Fruit fly (Drosophila melanogaster): ENCODE results near the gene CG7296.

The CG7296 gene

dm6 chr2L:10697992-10698391, 11.1 kb upstream of the CG7296 start, which contains the start of gene CG7300:
Gene CG7300, minus strand, starts transcription at chr2L:10698043.
- no peak for TF ChIP-seq usp (GFP tag; optimal IDR thresholded peaks at IDR 0.05)
- TF ChIP-seq h (GFP tag; optimal IDR thresholded peaks at IDR 0.05), result peak; percentile 13
- peak; percentile 8 for TF ChIP-seq sv (GFP tag; optimal IDR thresholded peaks at IDR 0.05)
- TF ChIP-seq Dif (GFP tag; optimal IDR thresholded peaks at IDR 0.05; ENCODE audit: partially characterized antibody), result no peak

- TF ChIP-seq pan (optimal IDR thresholded peaks at IDR 0.05) (no peak), sv (GFP tag; optimal IDR thresholded peaks at IDR 0.05) (no peak), Hr83 (GFP tag; optimal IDR thresholded peaks at IDR 0.05; ENCODE audit: poor library complexity, severe bottlenecking) (no peak), fru (GFP tag; optimal IDR thresholded peaks at IDR 0.05) (no peak), N (GFP tag; optimal IDR thresholded peaks at IDR 0.05) (no peak), Abd-B (GFP tag; optimal IDR thresholded peaks at IDR 0.05) (no peak)
Measured at dm6 chr2L:10694053-10694618, 7.3 kb upstream of the CG7296 start, which contains the start of gene CG17108. Gene CG17108, minus strand, starts transcription at chr2L:10694103.

dm6 chr2L:10693018-10693417, 6.2 kb upstream of the CG7296 start:
- TF ChIP-seq Dfd (GFP tag; optimal IDR thresholded peaks at IDR 0.05), result peak; percentile 56
- TF ChIP-seq Abd-B (GFP tag; optimal IDR thresholded peaks at IDR 0.05), result no peak

dm6 chr2L:10689221-10690034, 2.6 kb upstream of the CG7296 start, which contains the start of gene CG7294:
Gene CG7294, minus strand, starts transcription at chr2L:10689271.
- TF ChIP-seq Rel (GFP tag; optimal IDR thresholded peaks at IDR 0.05) (no peak), Rel (tag; optimal IDR thresholded peaks at IDR 0.05) (peak; percentile 84), brk (GFP tag; optimal IDR thresholded peaks at IDR 0.05) (no peak)

- no peak for TF ChIP-seq foxo (GFP tag; optimal IDR thresholded peaks at IDR 0.05)
- TF ChIP-seq usp (GFP tag; optimal IDR thresholded peaks at IDR 0.05), result no peak
- no peak for TF ChIP-seq br (GFP tag; optimal IDR thresholded peaks at IDR 0.05)
- no peak for TF ChIP-seq psq (GFP tag; optimal IDR thresholded peaks at IDR 0.05)
- no peak for TF ChIP-seq woc (GFP tag; optimal IDR thresholded peaks at IDR 0.05)
- no peak for TF ChIP-seq ey (GFP tag; optimal IDR thresholded peaks at IDR 0.05)
- TF ChIP-seq Dfd (GFP tag; optimal IDR thresholded peaks at IDR 0.05), result no peak
- no peak for TF ChIP-seq Vsx2 (GFP tag; optimal IDR thresholded peaks at IDR 0.05; ENCODE audit: partially characterized antibody)
- no peak for TF ChIP-seq Myc (optimal IDR thresholded peaks at IDR 0.05)
- no peak for TF ChIP-seq Rel (GFP tag; optimal IDR thresholded peaks at IDR 0.05)
- no peak for TF ChIP-seq Rel (tag; optimal IDR thresholded peaks at IDR 0.05)
- TF ChIP-seq lola (GFP tag; optimal IDR thresholded peaks at IDR 0.05), result no peak
- no peak for TF ChIP-seq Jra (GFP tag; optimal IDR thresholded peaks at IDR 0.05)
- no peak for TF ChIP-seq HLH106 (tag; optimal IDR thresholded peaks at IDR 0.05)
- no peak for TF ChIP-seq Sp1 (GFP tag; optimal IDR thresholded peaks at IDR 0.05)
- no peak for TF ChIP-seq brk (GFP tag; optimal IDR thresholded peaks at IDR 0.05)
- no peak for TF ChIP-seq Mio (GFP tag; optimal IDR thresholded peaks at IDR 0.05)
- no peak for TF ChIP-seq dsf (GFP tag; optimal IDR thresholded peaks at IDR 0.05; ENCODE audit: borderline replicate concordance)
Measured at dm6 chr2L:10688764-10689163, 1.9 kb upstream of the CG7296 start.

dm6 chr2L:10687794-10688185, 924 bp upstream of the CG7296 start:
- TF ChIP-seq Rel (GFP tag; optimal IDR thresholded peaks at IDR 0.05) (no peak), Rel (tag; optimal IDR thresholded peaks at IDR 0.05) (peak; percentile 53), h (GFP tag; optimal IDR thresholded peaks at IDR 0.05) (no peak)

dm6 chr2L:10685666-10686065, 1.2 kb downstream of the CG7296 start:
- TF ChIP-seq dl (GFP tag; optimal IDR thresholded peaks at IDR 0.05; ENCODE audit: insufficient read depth in 1 of 2, partially characterized antibody in 2 of 2), result no peak
- TF ChIP-seq HLH106 (tag; optimal IDR thresholded peaks at IDR 0.05), result no peak
- TF ChIP-seq brk (GFP tag; optimal IDR thresholded peaks at IDR 0.05), result no peak
- no peak for TF ChIP-seq Hnf4 (GFP tag; optimal IDR thresholded peaks at IDR 0.05)
- no peak for TF ChIP-seq Dfd (GFP tag; optimal IDR thresholded peaks at IDR 0.05)
- TF ChIP-seq lola (GFP tag; optimal IDR thresholded peaks at IDR 0.05), result no peak
- TF ChIP-seq CG9705 (GFP tag; optimal IDR thresholded peaks at IDR 0.05), result no peak
- no peak for TF ChIP-seq foxo (GFP tag; optimal IDR thresholded peaks at IDR 0.05)
- no peak for TF ChIP-seq OdsH (GFP tag; optimal IDR thresholded peaks at IDR 0.05)
- TF ChIP-seq dsf (GFP tag; optimal IDR thresholded peaks at IDR 0.05; ENCODE audit: borderline replicate concordance), result no peak
- TF ChIP-seq Rel (GFP tag; optimal IDR thresholded peaks at IDR 0.05), result no peak
- TF ChIP-seq Rel (tag; optimal IDR thresholded peaks at IDR 0.05), result no peak
